Worm (Caenorhabditis elegans) whole organism, late embryonic: Measurements from ENCODE around the gene F15B9.6.

ENCODE experiments used
- Y22D7AL.16 ChIP-seq: sonication (generic microtip); optimal IDR thresholded peaks from 2 replicates; lab custom pipeline; 2016; ENCODE audit warnings: missing genetic modification characterization, missing compliant biosample characterization
- nfya-1 ChIP-seq: sonication (generic microtip); optimal IDR thresholded peaks from 2 replicates; lab custom pipeline; 2017; ENCODE audit warnings: missing genetic modification characterization, mild to moderate bottlenecking, missing compliant biosample characterization, antibody characterized with exemption, moderate library complexity
- pat-9 ChIP-seq: fragments of 200-800 bp; sonication (Bioruptor generic); optimal IDR thresholded peaks from 2 replicates; lab custom pipeline; 2018; ENCODE audit warnings: mild to moderate bottlenecking, missing genetic modification characterization, moderate library complexity, missing compliant biosample characterization
- rnt-1 ChIP-seq: sonication (generic microtip); optimal IDR thresholded peaks from 2 replicates; lab custom pipeline; 2016; ENCODE audit warnings: missing genetic modification characterization, missing compliant biosample characterization

DNA sequence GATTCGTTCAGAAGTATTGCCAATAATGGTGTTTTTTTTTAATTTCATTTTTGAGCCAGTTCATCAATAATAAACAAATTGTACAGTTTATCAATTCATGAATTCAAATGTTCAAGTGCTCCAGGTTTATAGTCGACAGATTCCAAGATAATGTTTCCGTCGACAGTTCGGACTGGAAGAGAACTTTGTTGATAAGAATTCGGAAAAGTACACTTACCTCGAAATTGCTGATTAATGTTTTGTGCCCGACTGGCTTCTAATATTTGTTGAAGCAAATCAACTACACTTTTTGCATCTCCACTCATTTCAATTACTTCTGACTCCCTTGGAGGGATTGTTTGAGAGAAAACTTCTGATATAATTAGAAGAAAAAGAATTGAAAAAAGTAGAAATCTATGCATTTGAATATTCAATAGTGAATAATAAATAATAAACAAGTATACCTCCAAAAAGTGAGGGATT, 35.2 kb downstream of the F15B9.6 start, which contains the start of gene W07G4.8:
- TF ChIP-seq rnt-1 (tag; lab: Kevin White, UChicago) (no peak), pat-9 (tag; lab: Kevin White, UChicago) (no peak), Y22D7AL.16 (tag; lab: Kevin White, UChicago) (no peak), nfya-1 (tag; lab: Kevin White, UChicago) (no peak)
